Worm (Caenorhabditis elegans) whole organism, young adult: ENCODE results near the gene K08B12.3.

Source experiments
- B0019.2 ChIP-seq: fragments of 200-800 bp; sonication (Bioruptor generic); conservative IDR thresholded peaks from 2 replicates; pipeline ENCODE4 v1.3.6; 2022; ENCODE audit warnings: missing genetic modification reagents, missing genetic modification characterization, missing compliant biosample characterization
- C06A6.2 ChIP-seq: fragments of 200-800 bp; sonication (Bioruptor generic); conservative IDR thresholded peaks from 2 replicates; pipeline ENCODE4 v1.3.6; 2022; ENCODE audit warnings: missing genetic modification characterization, missing compliant biosample characterization
- F10E7.11 ChIP-seq: sonication (generic microtip); optimal IDR thresholded peaks from 2 replicates; lab custom pipeline; 2017; ENCODE audit warnings: mild to moderate bottlenecking, missing genetic modification characterization, moderate library complexity, missing compliant biosample characterization
- F22D6.2 ChIP-seq: sonication (generic microtip); optimal IDR thresholded peaks from 2 replicates; lab custom pipeline; 2016; ENCODE audit warnings: mild to moderate bottlenecking, missing genetic modification characterization, missing compliant biosample characterization
- F49E8.2 ChIP-seq: sonication (generic microtip); optimal IDR thresholded peaks from 3 replicates; lab custom pipeline; 2017; ENCODE audit warnings: missing genetic modification characterization, mild to moderate bottlenecking, missing compliant biosample characterization, antibody characterized with exemption, moderate library complexity; ENCODE audit not compliant: insufficient read depth
- F57C9.4 ChIP-seq: sonication (generic microtip); optimal IDR thresholded peaks from 2 replicates; lab custom pipeline; 2017; ENCODE audit warnings: mild to moderate bottlenecking, missing genetic modification characterization, missing compliant biosample characterization
- K11D2.4 ChIP-seq: fragments of 200-800 bp; sonication (Bioruptor generic); IDR thresholded peaks from 2 replicates; pipeline ENCODE4 v1.3.6; 2022; ENCODE audit warnings: missing genetic modification reagents, missing genetic modification characterization, missing compliant biosample characterization
- Y67H2A.10 ChIP-seq: fragments of 200-800 bp; sonication (Bioruptor generic); conservative IDR thresholded peaks from 2 replicates; pipeline ENCODE4 v1.3.6; 2022; ENCODE audit warnings: missing genetic modification reagents, missing genetic modification characterization, missing compliant biosample characterization
- Y95B8A.8 ChIP-seq: fragments of 200-800 bp; sonication (Bioruptor generic); IDR thresholded peaks from 2 replicates; pipeline ENCODE4 v1.3.6; 2022; ENCODE audit warnings: missing genetic modification reagents, missing genetic modification characterization, missing compliant biosample characterization
- ZK185.1 ChIP-seq: sonication (generic microtip); optimal IDR thresholded peaks from 2 replicates; lab custom pipeline; 2016; ENCODE audit warnings: mild to moderate bottlenecking, missing genetic modification characterization, missing compliant biosample characterization; ENCODE audit not compliant: poor library complexity, severe bottlenecking
- aptf-3 ChIP-seq: fragments of 200-800 bp; sonication (Bioruptor generic); IDR thresholded peaks from 2 replicates; pipeline ENCODE4 v1.3.6; 2022; ENCODE audit warnings: missing genetic modification characterization, missing compliant biosample characterization
- cebp-2 ChIP-seq: fragments of 200-800 bp; sonication (Bioruptor generic); IDR thresholded peaks from 2 replicates; pipeline ENCODE4 v1.3.6; 2022; ENCODE audit warnings: missing genetic modification characterization, missing compliant biosample characterization
- ceh-100 ChIP-seq: fragments of 200-800 bp; sonication (Bioruptor generic); IDR thresholded peaks from 2 replicates; pipeline ENCODE4 v1.3.6; 2022; ENCODE audit warnings: missing genetic modification reagents, missing genetic modification characterization, missing compliant biosample characterization
- ceh-58 ChIP-seq: fragments of 200-800 bp; sonication (Bioruptor generic); IDR thresholded peaks from 2 replicates; pipeline ENCODE4 v1.3.6; 2022; ENCODE audit warnings: missing genetic modification characterization, missing compliant biosample characterization
- ceh-79 ChIP-seq: sonication (generic microtip); optimal IDR thresholded peaks from 2 replicates; lab custom pipeline; 2017; ENCODE audit warnings: mild to moderate bottlenecking, missing genetic modification characterization, missing compliant biosample characterization
- ceh-91 ChIP-seq: fragments of 200-800 bp; sonication (Bioruptor generic); IDR thresholded peaks from 2 replicates; pipeline ENCODE4 v1.3.6; 2022; ENCODE audit warnings: missing genetic modification reagents, missing genetic modification characterization, missing compliant biosample characterization
- die-1 ChIP-seq: sonication (generic microtip); optimal IDR thresholded peaks from 2 replicates; lab custom pipeline; 2016; ENCODE audit warnings: missing genotype, mild to moderate bottlenecking, missing genetic modification characterization, missing compliant biosample characterization
- dox-1 ChIP-seq: fragments of 200-800 bp; sonication (Bioruptor generic); IDR thresholded peaks from 2 replicates; pipeline ENCODE4 v1.3.6; 2022; ENCODE audit warnings: missing genetic modification reagents, missing genetic modification characterization, missing compliant biosample characterization
- efl-1 ChIP-seq: fragments of 150-350 bp; optimal IDR thresholded peaks from 2 replicates; lab custom pipeline; 2014; ENCODE audit warnings: missing biosample characterization, missing genetic modification reagents, missing genetic modification characterization
- ekl-4 ChIP-seq: fragments of 200-800 bp; sonication (Bioruptor generic); IDR thresholded peaks from 2 replicates; pipeline ENCODE4 v1.3.6; 2022; ENCODE audit warnings: missing genetic modification reagents, missing genetic modification characterization, missing compliant biosample characterization
- gei-17 ChIP-seq: fragments of 200-800 bp; sonication (Bioruptor generic); optimal IDR thresholded peaks from 2 replicates; lab custom pipeline; 2018; ENCODE audit warnings: mild to moderate bottlenecking, missing genetic modification characterization, missing compliant biosample characterization
- hlh-26 ChIP-seq: fragments of 200-800 bp; sonication (Bioruptor generic); conservative IDR thresholded peaks from 2 replicates; pipeline ENCODE4 v1.3.6; 2022; ENCODE audit warnings: missing genetic modification reagents, missing genetic modification characterization, missing compliant biosample characterization
- hmg-20 ChIP-seq: fragments of 200-800 bp; sonication (Bioruptor generic); IDR thresholded peaks from 2 replicates; pipeline ENCODE4 v1.3.6; 2022; ENCODE audit warnings: missing genetic modification reagents, missing genetic modification characterization, missing compliant biosample characterization
- let-607 ChIP-seq, 2 experiments: fragments of 200-800 bp in 1 of 2; sonication (Bioruptor generic) in 1 of 2; sonication (generic microtip) in 1 of 2; optimal IDR thresholded peaks; 2 replicates each; lab custom pipeline; 2016 to 2018; ENCODE audit warnings: mild to moderate bottlenecking in 2 of 2, missing compliant biosample characterization in 2 of 2, missing genetic modification characterization in 2 of 2, moderate library complexity in 2 of 2, missing genotype in 1 of 2
- lin-40 ChIP-seq: sonication (generic microtip); optimal IDR thresholded peaks from 2 replicates; lab custom pipeline; 2016; ENCODE audit warnings: missing genetic modification characterization, mild to moderate bottlenecking, missing compliant biosample characterization, missing genotype, missing genetic modification reagents
- lsy-27 ChIP-seq: sonication (generic microtip); optimal IDR thresholded peaks from 2 replicates; lab custom pipeline; 2017; ENCODE audit warnings: missing genetic modification characterization, mild to moderate bottlenecking, missing compliant biosample characterization, antibody characterized with exemption, missing genotype, borderline replicate concordance; ENCODE audit not compliant: insufficient read depth
- madf-10 ChIP-seq: sonication (generic microtip); optimal IDR thresholded peaks from 2 replicates; lab custom pipeline; 2016; ENCODE audit warnings: mild to moderate bottlenecking, missing genetic modification characterization, missing compliant biosample characterization
- madf-8 ChIP-seq: fragments of 200-800 bp; sonication (Bioruptor generic); conservative IDR thresholded peaks from 2 replicates; pipeline ENCODE4 v1.3.6; 2022; ENCODE audit warnings: missing genetic modification reagents, missing genetic modification characterization, missing compliant biosample characterization
- mcd-1 ChIP-seq: fragments of 200-800 bp; sonication (Bioruptor generic); IDR thresholded peaks from 2 replicates; pipeline ENCODE4 v1.3.6; 2022; ENCODE audit warnings: missing genetic modification reagents, missing genetic modification characterization, missing compliant biosample characterization
- mel-28 ChIP-seq: sonication (generic microtip); optimal IDR thresholded peaks from 2 replicates; lab custom pipeline; 2016; ENCODE audit warnings: borderline replicate concordance, mild to moderate bottlenecking, missing genetic modification characterization, missing compliant biosample characterization
- nfya-2 ChIP-seq: fragments of 200-800 bp; sonication (Bioruptor generic); IDR thresholded peaks from 2 replicates; pipeline ENCODE4 v1.3.6; 2022; ENCODE audit warnings: missing genetic modification reagents, missing genetic modification characterization, missing compliant biosample characterization
- nhr-27 ChIP-seq: fragments of 200-800 bp; sonication (Bioruptor generic); optimal IDR thresholded peaks from 2 replicates; lab custom pipeline; 2018; ENCODE audit warnings: mild to moderate bottlenecking, missing genetic modification characterization, moderate library complexity, missing compliant biosample characterization
- snpc-1.3 ChIP-seq: sonication (generic microtip); optimal IDR thresholded peaks from 2 replicates; lab custom pipeline; 2017; ENCODE audit warnings: missing genetic modification characterization, mild to moderate bottlenecking, missing compliant biosample characterization, antibody characterized with exemption, moderate library complexity, missing genotype, missing genetic modification reagents; ENCODE audit not compliant: insufficient read depth
- snpc-3.4 ChIP-seq: sonication (generic microtip); optimal IDR thresholded peaks from 2 replicates; lab custom pipeline; 2017; ENCODE audit warnings: missing genetic modification characterization, mild to moderate bottlenecking, missing compliant biosample characterization, antibody characterized with exemption, moderate library complexity, missing genotype, missing genetic modification reagents
- snpc-4 ChIP-seq, 5 experiments: fragments of 150-350 bp in 1 of 5; sonication (generic microtip) in 4 of 5; optimal IDR thresholded peaks; 2 replicates each; lab custom pipeline; 2014 to 2018; ENCODE audit warnings: missing genetic modification characterization in 5 of 5, missing biosample characterization in 3 of 5, antibody characterized with exemption in 2 of 5, mild to moderate bottlenecking in 2 of 5, missing compliant biosample characterization in 2 of 5, missing genotype in 2 of 5, moderate library complexity in 2 of 5, missing genetic modification reagents in 1 of 5
- somi-1 ChIP-seq: fragments of 200-800 bp; sonication (Bioruptor generic); optimal IDR thresholded peaks from 2 replicates; lab custom pipeline; 2018; ENCODE audit warnings: mild to moderate bottlenecking, missing genetic modification characterization, missing compliant biosample characterization
- sptf-2 ChIP-seq: fragments of 200-800 bp; sonication (Bioruptor generic); optimal IDR thresholded peaks from 2 replicates; lab custom pipeline; 2018; ENCODE audit warnings: mild to moderate bottlenecking, missing genetic modification characterization, missing compliant biosample characterization
- tbx-9 ChIP-seq: sonication (generic microtip); optimal IDR thresholded peaks from 2 replicates; lab custom pipeline; 2016; ENCODE audit warnings: borderline replicate concordance, missing genetic modification characterization, inconsistent platforms, missing compliant biosample characterization
- tlf-1 ChIP-seq: fragments of 200-800 bp; sonication (Bioruptor generic); optimal IDR thresholded peaks from 2 replicates; lab custom pipeline; 2018; ENCODE audit warnings: mild to moderate bottlenecking, missing genetic modification characterization, missing compliant biosample characterization
- unc-62 ChIP-seq: fragments of 150-350 bp; optimal IDR thresholded peaks from 2 replicates; lab custom pipeline; 2014; ENCODE audit warnings: missing biosample characterization, missing genetic modification reagents, missing genetic modification characterization
- xnd-1 ChIP-seq: sonication (generic microtip); optimal IDR thresholded peaks from 2 replicates; lab custom pipeline; 2016; ENCODE audit warnings: missing genotype, missing genetic modification reagents, missing genetic modification characterization, missing compliant biosample characterization
- zim-3 ChIP-seq: sonication (generic microtip); optimal IDR thresholded peaks from 2 replicates; lab custom pipeline; 2017; ENCODE audit warnings: mild to moderate bottlenecking, missing genetic modification characterization, moderate library complexity, missing compliant biosample characterization
- ztf-22 ChIP-seq: fragments of 200-800 bp; sonication (Bioruptor generic); optimal IDR thresholded peaks from 2 replicates; lab custom pipeline; 2018; ENCODE audit warnings: mild to moderate bottlenecking, missing genetic modification characterization, moderate library complexity, missing compliant biosample characterization
- ztf-25 ChIP-seq: fragments of 200-800 bp; sonication (Bioruptor generic); IDR thresholded peaks from 2 replicates; pipeline ENCODE4 v1.3.6; 2022; ENCODE audit warnings: missing genetic modification reagents, missing genetic modification characterization, missing compliant biosample characterization
- ztf-28 ChIP-seq: fragments of 200-800 bp; sonication (Bioruptor generic); IDR thresholded peaks from 2 replicates; pipeline ENCODE4 v1.3.6; 2022; ENCODE audit warnings: missing genetic modification reagents, missing genetic modification characterization, missing compliant biosample characterization
- ztf-3 ChIP-seq: fragments of 200-800 bp; sonication (Bioruptor generic); optimal IDR thresholded peaks from 2 replicates; lab custom pipeline; 2018; ENCODE audit warnings: mild to moderate bottlenecking, missing genetic modification characterization, missing compliant biosample characterization
- ztf-6 ChIP-seq: fragments of 200-800 bp; sonication (Bioruptor generic); IDR thresholded peaks from 2 replicates; pipeline ENCODE4 v1.3.6; 2022; ENCODE audit warnings: missing genetic modification reagents, missing genetic modification characterization, missing compliant biosample characterization

Gene K08B12.3

ce11 chrV:6247397-6247796, 12.4 kb downstream of the K08B12.3 start:
- TF ChIP-seq ztf-25 (GFP tag; lab: Robert Waterston, UW) (no peak), cebp-2 (GFP tag; lab: Robert Waterston, UW) (no peak), Y95B8A.8 (GFP tag; lab: Robert Waterston, UW) (no peak), lsy-27 (tag; lab: Kevin White, UChicago) (no peak), mcd-1 (GFP tag; lab: Robert Waterston, UW) (no peak), lin-40 (tag; lab: Kevin White, UChicago) (peak; percentile 60), sptf-2 (GFP tag; lab: Kevin White, UChicago) (no peak), somi-1 (GFP tag; lab: Kevin White, UChicago) (peak; percentile 81), B0019.2 (GFP tag; lab: Robert Waterston, UW) (no peak), mel-28 (tag; lab: Kevin White, UChicago) (no peak), die-1 (tag; lab: Kevin White, UChicago) (peak; percentile 12), madf-8 (no peak), ZK185.1 (tag; lab: Kevin White, UChicago) (no peak), K11D2.4 (GFP tag; lab: Robert Waterston, UW) (0 out of 2 replicates have a peak, but pooled peaks have one; percentile 44), aptf-3 (GFP tag; lab: Robert Waterston, UW) (no peak), hmg-20 (GFP tag; lab: Robert Waterston, UW) (no peak), dox-1 (GFP tag; lab: Robert Waterston, UW) (no peak), ztf-22 (GFP tag; lab: Kevin White, UChicago) (peak; percentile 55), let-607 (tag; optimal IDR thresholded peaks at IDR 0.05; lab: Kevin White, UChicago) (peak in 1 of 2 experiments; percentile 36), snpc-4 (GFP tag; optimal IDR thresholded peaks at IDR 0.05; lab: Kevin White, UChicago) (no peak), snpc-4 (tag; optimal IDR thresholded peaks at IDR 0.05; lab: Kevin White, UChicago) (no peak), F10E7.11 (tag; lab: Kevin White, UChicago) (no peak), ceh-79 (tag; lab: Kevin White, UChicago) (no peak), madf-10 (no peak), nhr-27 (tag; lab: Kevin White, UChicago) (no peak), efl-1 (GFP tag; lab: Kevin White, UChicago) (no peak), F57C9.4 (no peak), unc-62 (GFP tag; lab: Kevin White, UChicago) (no peak), ekl-4 (GFP tag; lab: Robert Waterston, UW) (no peak), gei-17 (no peak), snpc-1.3 (tag; lab: Kevin White, UChicago) (no peak), tbx-9 (tag; lab: Kevin White, UChicago) (no peak), ceh-91 (GFP tag; lab: Robert Waterston, UW) (no peak), ztf-6 (no peak), zim-3 (no peak), tlf-1 (GFP tag; lab: Kevin White, UChicago) (no peak), nfya-2 (GFP tag; lab: Robert Waterston, UW) (no peak), ceh-100 (GFP tag; lab: Robert Waterston, UW) (no peak), ztf-3 (GFP tag; lab: Kevin White, UChicago) (no peak), C06A6.2 (GFP tag; lab: Robert Waterston, UW) (0 out of 2 replicates have a peak, but pooled peaks have one; percentile 41), ceh-58 (GFP tag; lab: Robert Waterston, UW) (no peak), Y67H2A.10 (GFP tag; lab: Robert Waterston, UW) (no peak), F22D6.2 (peak; percentile 22), xnd-1 (tag; lab: Kevin White, UChicago) (no peak), hlh-26 (GFP tag; lab: Robert Waterston, UW) (no peak), ztf-28 (no peak), snpc-3.4 (tag; lab: Kevin White, UChicago) (no peak), F49E8.2 (tag; lab: Kevin White, UChicago) (no peak)
